Fruit fly (Drosophila melanogaster) whole organism, prepupa: Measurements from ENCODE around the gene temp.

ENCODE experiments used
- Blimp-1 ChIP-seq: fragments of 200-800 bp; sonication (Bioruptor generic); optimal IDR thresholded peaks from 3 replicates; lab custom pipeline; 2017; ENCODE audit warnings: missing biosample characterization, missing genetic modification characterization, mild to moderate bottlenecking, moderate library complexity, missing genetic modification reagents
- CG10669 ChIP-seq: fragments of 200-800 bp; sonication (Bioruptor generic); optimal IDR thresholded peaks from 3 replicates; lab custom pipeline; 2018; ENCODE audit warnings: missing biosample characterization, mild to moderate bottlenecking, missing genetic modification characterization, moderate library complexity
- CG11762 ChIP-seq: fragments of 200-800 bp; sonication (Bioruptor generic); optimal IDR thresholded peaks from 3 replicates; lab custom pipeline; 2016; ENCODE audit warnings: missing biosample characterization, missing genetic modification characterization; ENCODE audit not compliant: insufficient read depth
- CG15336 ChIP-seq: fragments of 200-800 bp; sonication (Bioruptor generic); IDR thresholded peaks from 2 replicates; pipeline ENCODE4 v1.3.6; 2022; ENCODE audit warnings: missing biosample characterization, missing genetic modification characterization
- CG1621 ChIP-seq: fragments of 200-800 bp; sonication (Bioruptor generic); optimal IDR thresholded peaks from 3 replicates; lab custom pipeline; 2018; ENCODE audit warnings: missing biosample characterization, mild to moderate bottlenecking, missing genetic modification characterization
- CG16779 ChIP-seq: fragments of 200-800 bp; sonication (Bioruptor generic); optimal IDR thresholded peaks from 3 replicates; lab custom pipeline; 2017; ENCODE audit warnings: missing biosample characterization, mild to moderate bottlenecking, missing genetic modification characterization
- CG3032 ChIP-seq: fragments of 200-800 bp; optimal IDR thresholded peaks from 2 replicates; lab custom pipeline; 2019; ENCODE audit warnings: missing biosample characterization, mild to moderate bottlenecking, missing genetic modification characterization, moderate library complexity
- CG31627 ChIP-seq: fragments of 200-800 bp; sonication (Bioruptor generic); optimal IDR thresholded peaks from 3 replicates; lab custom pipeline; 2016; ENCODE audit warnings: missing biosample characterization, missing genetic modification characterization
- CG32006 ChIP-seq: fragments of 200-800 bp; sonication (Bioruptor generic); optimal IDR thresholded peaks from 3 replicates; lab custom pipeline; 2017; ENCODE audit warnings: missing biosample characterization, mild to moderate bottlenecking, missing genetic modification characterization
- CG34406 ChIP-seq: fragments of 200-800 bp; sonication (Bioruptor generic); optimal IDR thresholded peaks from 3 replicates; lab custom pipeline; 2016; ENCODE audit warnings: missing biosample characterization, missing genetic modification characterization
- CG3919 ChIP-seq: fragments of 200-800 bp; sonication (Bioruptor generic); optimal IDR thresholded peaks from 3 replicates; lab custom pipeline; 2016; ENCODE audit warnings: missing biosample characterization, missing genetic modification characterization
- CG4318 ChIP-seq: fragments of 200-800 bp; sonication (Bioruptor generic); optimal IDR thresholded peaks from 3 replicates; lab custom pipeline; 2017; ENCODE audit warnings: missing biosample characterization, mild to moderate bottlenecking, missing genetic modification characterization
- CG6808 ChIP-seq: fragments of 200-800 bp; sonication (Bioruptor generic); optimal IDR thresholded peaks from 3 replicates; lab custom pipeline; 2017; ENCODE audit warnings: missing biosample characterization, missing genetic modification characterization, mild to moderate bottlenecking, moderate library complexity, missing genetic modification reagents
- CG7368 ChIP-seq: fragments of 200-800 bp; sonication (Bioruptor generic); optimal IDR thresholded peaks from 3 replicates; lab custom pipeline; 2016; ENCODE audit warnings: missing biosample characterization, missing genetic modification characterization
- CG8119 ChIP-seq: fragments of 200-800 bp; sonication (Bioruptor generic); IDR thresholded peaks from 3 replicates; pipeline ENCODE4 v1.3.6; 2022; ENCODE audit warnings: missing biosample characterization, missing genetic modification characterization
- CG8319 ChIP-seq: fragments of 200-800 bp; sonication (Bioruptor generic); optimal IDR thresholded peaks from 3 replicates; lab custom pipeline; 2016; ENCODE audit warnings: missing biosample characterization, missing genetic modification characterization
- CG8632 ChIP-seq: fragments of 200-800 bp; sonication (Bioruptor generic); optimal IDR thresholded peaks from 3 replicates; lab custom pipeline; 2016; ENCODE audit warnings: missing biosample characterization, missing genetic modification characterization
- CG9139 ChIP-seq: fragments of 200-800 bp; sonication (Bioruptor generic); optimal IDR thresholded peaks from 3 replicates; lab custom pipeline; 2017; ENCODE audit warnings: missing biosample characterization, mild to moderate bottlenecking, missing genetic modification characterization
- Eip75B ChIP-seq: fragments of 200-800 bp; sonication (Bioruptor generic); optimal IDR thresholded peaks from 3 replicates; lab custom pipeline; 2016; ENCODE audit warnings: missing biosample characterization, missing genetic modification characterization
- Eip78C ChIP-seq: fragments of 200-800 bp; sonication (Bioruptor generic); peaks from one replicate; lab custom pipeline; 2016; ENCODE audit warnings: missing biosample characterization, missing genetic modification characterization
- Ets21C ChIP-seq: fragments of 200-800 bp; sonication (Bioruptor generic); optimal IDR thresholded peaks from 3 replicates; lab custom pipeline; 2016; ENCODE audit warnings: missing biosample characterization, missing genetic modification characterization
- Ets96B ChIP-seq: fragments of 200-800 bp; optimal IDR thresholded peaks from 2 replicates; lab custom pipeline; 2019; ENCODE audit warnings: missing biosample characterization, mild to moderate bottlenecking, missing genetic modification characterization, moderate library complexity
- Hr38 ChIP-seq: sonication (Bioruptor generic); optimal IDR thresholded peaks from 2 replicates; lab custom pipeline; 2016; ENCODE audit warnings: missing biosample characterization, missing genetic modification characterization
- Hr39 ChIP-seq: fragments of 200-800 bp; sonication (Bioruptor generic); optimal IDR thresholded peaks from 2 replicates; lab custom pipeline; 2016; ENCODE audit warnings: missing biosample characterization, missing genetic modification characterization
- Hr4 ChIP-seq: fragments of 200-800 bp; sonication (Bioruptor generic); optimal IDR thresholded peaks from 3 replicates; lab custom pipeline; 2016; ENCODE audit warnings: missing biosample characterization, missing genetic modification characterization
- Lpt ChIP-seq: fragments of 200-800 bp; sonication (Bioruptor generic); optimal IDR thresholded peaks from 3 replicates; lab custom pipeline; 2016; ENCODE audit warnings: missing biosample characterization, missing genetic modification characterization
- OdsH ChIP-seq: fragments of 200-800 bp; sonication (Bioruptor generic); optimal IDR thresholded peaks from 3 replicates; lab custom pipeline; 2016; ENCODE audit warnings: missing biosample characterization, missing genetic modification characterization
- Smox ChIP-seq: fragments of 200-800 bp; sonication (Bioruptor generic); optimal IDR thresholded peaks from 3 replicates; lab custom pipeline; 2016; ENCODE audit warnings: missing biosample characterization, missing genetic modification characterization
- Sox14 ChIP-seq: fragments of 200-800 bp; sonication (Bioruptor generic); optimal IDR thresholded peaks from 3 replicates; lab custom pipeline; 2016; ENCODE audit warnings: missing biosample characterization, missing genetic modification characterization
- Sox15 ChIP-seq: fragments of 200-800 bp; sonication (Bioruptor generic); optimal IDR thresholded peaks from 3 replicates; lab custom pipeline; 2016; ENCODE audit warnings: missing biosample characterization, missing genetic modification characterization
- achi ChIP-seq: fragments of 200-800 bp; sonication (Bioruptor generic); optimal IDR thresholded peaks from 3 replicates; lab custom pipeline; 2016; ENCODE audit warnings: missing biosample characterization, missing genetic modification characterization
- acj6 ChIP-seq: fragments of 200-800 bp; sonication (Bioruptor generic); optimal IDR thresholded peaks from 3 replicates; lab custom pipeline; 2016; ENCODE audit warnings: missing biosample characterization, missing genetic modification characterization
- cyc ChIP-seq: fragments of 200-800 bp; sonication (Bioruptor generic); optimal IDR thresholded peaks from 3 replicates; lab custom pipeline; 2016; ENCODE audit warnings: missing biosample characterization, missing genetic modification characterization
- dsx ChIP-seq: fragments of 200-800 bp; optimal IDR thresholded peaks from 3 replicates; lab custom pipeline; 2019; ENCODE audit warnings: missing biosample characterization, mild to moderate bottlenecking, missing genetic modification characterization, moderate library complexity; ENCODE audit not compliant: poor library complexity, severe bottlenecking
- eg ChIP-seq: fragments of 200-800 bp; sonication (Bioruptor generic); IDR thresholded peaks from 3 replicates; pipeline ENCODE4 v1.3.6; 2022; ENCODE audit warnings: missing biosample characterization, missing genetic modification characterization
- esn ChIP-seq: fragments of 200-800 bp; sonication (Bioruptor generic); optimal IDR thresholded peaks from 2 replicates; lab custom pipeline; 2016; ENCODE audit warnings: missing biosample characterization, mild to moderate bottlenecking, missing genetic modification characterization, moderate library complexity
- fd59A ChIP-seq: fragments of 200-800 bp; sonication (Bioruptor generic); optimal IDR thresholded peaks from 2 replicates; lab custom pipeline; 2017; ENCODE audit warnings: missing biosample characterization, mild to moderate bottlenecking, missing genetic modification characterization, missing genetic modification reagents
- fd85E ChIP-seq: fragments of 200-800 bp; sonication (Bioruptor generic); optimal IDR thresholded peaks from 3 replicates; lab custom pipeline; 2016; ENCODE audit warnings: missing biosample characterization, missing genetic modification characterization
- fkh ChIP-seq: fragments of 200-800 bp; sonication (Bioruptor generic); optimal IDR thresholded peaks from 3 replicates; lab custom pipeline; 2017; ENCODE audit warnings: missing biosample characterization, mild to moderate bottlenecking, missing genetic modification characterization, moderate library complexity
- lz ChIP-seq: fragments of 200-800 bp; sonication (Bioruptor generic); optimal IDR thresholded peaks from 3 replicates; lab custom pipeline; 2016; ENCODE audit warnings: missing biosample characterization, missing genetic modification characterization
- pdm3 ChIP-seq: fragments of 200-800 bp; sonication (Bioruptor generic); optimal IDR thresholded peaks from 3 replicates; lab custom pipeline; 2016; ENCODE audit warnings: missing biosample characterization, missing genetic modification characterization
- salr ChIP-seq, 2 experiments: fragments of 200-800 bp; sonication (Bioruptor generic); optimal IDR thresholded peaks; 3 replicates each; lab custom pipeline; 2016 to 2018; ENCODE audit warnings: missing biosample characterization in 2 of 2, missing genetic modification characterization in 2 of 2, mild to moderate bottlenecking in 1 of 2
- spab ChIP-seq: fragments of 200-800 bp; sonication (Bioruptor generic); optimal IDR thresholded peaks from 2 replicates; lab custom pipeline; 2017; ENCODE audit warnings: missing biosample characterization, mild to moderate bottlenecking, missing genetic modification characterization, missing genetic modification reagents
- ss ChIP-seq, 2 experiments: fragments of 200-800 bp; sonication (Bioruptor generic); optimal IDR thresholded peaks; 2 replicates in 1 of 2; 3 replicates in 1 of 2; lab custom pipeline; 2017 to 2018; ENCODE audit warnings: mild to moderate bottlenecking in 2 of 2, missing biosample characterization in 2 of 2, missing genetic modification characterization in 2 of 2, moderate library complexity in 1 of 2
- vri ChIP-seq: fragments of 200-800 bp; sonication (Bioruptor generic); optimal IDR thresholded peaks from 3 replicates; lab custom pipeline; 2016; ENCODE audit warnings: missing biosample characterization, mild to moderate bottlenecking, missing genetic modification characterization

temp gene

DNA sequence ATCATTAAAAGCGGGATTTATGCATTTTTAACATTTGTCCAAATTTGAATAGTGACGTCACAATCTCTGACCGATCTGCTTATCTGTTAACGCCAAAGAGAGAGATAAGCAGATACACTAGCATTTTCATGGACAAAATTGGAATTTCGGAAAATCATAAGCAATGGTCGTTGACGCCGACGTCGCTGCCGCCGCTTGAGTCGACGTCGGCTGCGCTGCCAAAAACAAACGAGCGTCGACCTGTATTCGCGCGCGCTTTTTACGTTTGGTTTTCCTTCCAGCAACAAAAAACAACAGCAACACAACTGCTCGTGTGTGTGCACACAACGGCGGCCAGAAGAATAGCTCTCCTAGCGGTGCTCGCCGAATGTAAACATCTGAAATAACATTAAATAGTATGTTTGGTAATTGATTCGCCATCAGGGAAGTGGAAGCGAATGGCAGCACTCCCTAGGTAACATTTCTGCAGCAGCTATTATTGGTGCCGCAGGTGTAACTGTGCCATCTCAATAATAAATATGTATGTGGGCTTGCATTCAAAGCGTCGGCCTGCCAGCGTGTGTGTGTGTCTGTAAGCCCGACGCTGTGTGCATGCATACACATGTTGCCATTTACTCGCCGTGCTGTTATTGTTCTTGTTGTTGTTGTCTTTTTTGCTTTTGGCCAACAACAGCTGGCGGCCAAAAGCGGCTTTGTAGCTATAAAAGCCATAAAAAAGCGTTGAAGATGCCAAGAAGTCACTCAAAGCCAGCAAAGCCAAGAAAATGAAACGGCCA, 38.2 kb upstream of the temp start (continued):
- peak; percentile 99 for TF ChIP-seq Sox15 (GFP tag; lab: Kevin White, UChicago)
- peak; percentile 99 for TF ChIP-seq CG10669
- TF ChIP-seq ss (GFP tag; optimal IDR thresholded peaks at IDR 0.05; lab: Kevin White, UChicago) = peak; percentile 96 to 99
- TF ChIP-seq CG34406 = peak; percentile 99
- TF ChIP-seq CG3032 = peak; percentile 98
- TF ChIP-seq CG8319 (GFP tag; lab: Kevin White, UChicago) = peak; percentile 97
- TF ChIP-seq CG31627 (GFP tag; lab: Kevin White, UChicago) = peak; percentile 99
- peak; percentile 99 for TF ChIP-seq eg (GFP tag; lab: Robert Waterston, UW)
- TF ChIP-seq CG8632 (GFP tag; lab: Kevin White, UChicago) = peak; percentile 99
- peak; percentile 97 for TF ChIP-seq CG9139
- TF ChIP-seq Ets96B = peak; percentile 99
- TF ChIP-seq pdm3 = peak; percentile 99
- TF ChIP-seq CG8119 = peak; percentile 100
- peak; percentile 99 for TF ChIP-seq CG32006
- TF ChIP-seq fkh (GFP tag; lab: Kevin White, UChicago) = peak; percentile 85
- peak; percentile 98 for TF ChIP-seq dsx (GFP tag; lab: Kevin White, UChicago)
- peak; percentile 98 for TF ChIP-seq CG3919 (GFP tag; lab: Kevin White, UChicago)

DNA sequence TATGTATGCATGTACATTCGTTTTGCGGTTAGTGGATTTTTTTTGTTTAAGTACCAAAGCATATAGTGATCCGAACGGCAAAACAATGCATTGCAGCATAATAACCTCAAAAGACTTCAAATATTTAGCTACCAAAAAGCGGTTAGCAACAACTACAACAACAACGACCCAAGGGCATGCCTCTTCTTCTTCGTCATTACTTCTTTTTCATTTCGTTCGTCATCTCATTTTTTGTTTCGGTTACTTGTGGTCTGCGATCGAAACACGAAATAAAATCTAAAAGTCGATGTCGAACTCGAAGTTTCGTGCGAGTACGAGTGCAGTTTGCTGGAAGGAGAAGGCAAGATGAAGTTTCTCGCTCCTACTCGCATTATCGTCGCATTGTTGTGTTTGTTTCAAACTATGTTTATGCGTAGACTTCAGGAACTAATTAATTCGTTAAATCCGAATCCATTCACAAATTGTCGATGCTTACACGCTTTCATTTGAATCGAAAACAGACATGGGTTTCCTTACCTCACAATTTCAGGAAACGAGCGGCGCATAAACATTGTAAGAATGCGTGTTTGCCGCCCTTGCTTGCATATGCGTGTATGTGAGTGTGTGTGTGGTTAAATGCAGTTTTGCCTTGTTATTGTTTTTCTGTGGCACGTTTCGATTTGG, 36.5 kb upstream of the temp start:
- TF ChIP-seq CG32006 = peak; percentile 84
- peak; percentile 93 for TF ChIP-seq Ets96B
- TF ChIP-seq CG15336 (GFP tag; lab: Robert Waterston, UW) = peak; percentile 90
- TF ChIP-seq CG16779 = peak; percentile 89
- peak; percentile 88 for TF ChIP-seq Smox
- TF ChIP-seq Sox14 = peak; percentile 92
- peak; percentile 80 for TF ChIP-seq Hr4
- TF ChIP-seq Sox15 (GFP tag; lab: Kevin White, UChicago) = peak; percentile 70
- TF ChIP-seq achi (GFP tag; lab: Kevin White, UChicago) = peak; percentile 87
- peak; percentile 93 for TF ChIP-seq pdm3
- peak; percentile 93 for TF ChIP-seq CG1621
- TF ChIP-seq eg (GFP tag; lab: Robert Waterston, UW) = peak; percentile 94
- TF ChIP-seq CG11762 (GFP tag; lab: Kevin White, UChicago) = peak; percentile 85
- peak; percentile 95 for TF ChIP-seq Eip75B (GFP tag; lab: Kevin White, UChicago)
- TF ChIP-seq fd59A (GFP tag; lab: Kevin White, UChicago) = peak; percentile 84
- peak; percentile 95 for TF ChIP-seq CG10669
- TF ChIP-seq acj6 (GFP tag; lab: Kevin White, UChicago) = peak; percentile 90
- TF ChIP-seq CG34406 = peak; percentile 89
- TF ChIP-seq lz (GFP tag; lab: Kevin White, UChicago) = peak; percentile 92
- TF ChIP-seq CG6808 (GFP tag; lab: Kevin White, UChicago) = peak; percentile 85
- peak; percentile 77 for TF ChIP-seq Blimp-1 (GFP tag; lab: Kevin White, UChicago)
- TF ChIP-seq dsx (GFP tag; lab: Kevin White, UChicago) = peak; percentile 95
- TF ChIP-seq fkh (GFP tag; lab: Kevin White, UChicago) = peak; percentile 44
- peak; percentile 84 for TF ChIP-seq Ets21C
- TF ChIP-seq ss (GFP tag; optimal IDR thresholded peaks at IDR 0.05; lab: Kevin White, UChicago) = peak; percentile 95
- TF ChIP-seq esn = peak; percentile 94
- TF ChIP-seq CG9139 = peak; percentile 83
- peak; percentile 79 to 91 for TF ChIP-seq salr (GFP tag; optimal IDR thresholded peaks at IDR 0.05; lab: Kevin White, UChicago)
- TF ChIP-seq Hr38 (GFP tag; lab: Kevin White, UChicago) = no peak
- TF ChIP-seq cyc (GFP tag; lab: Kevin White, UChicago) = peak; percentile 94
- peak; percentile 86 for TF ChIP-seq CG8319 (GFP tag; lab: Kevin White, UChicago)
- TF ChIP-seq spab = peak; percentile 85
- TF ChIP-seq CG4318 (GFP tag; lab: Kevin White, UChicago) = peak; percentile 63
- peak; percentile 85 for TF ChIP-seq Lpt
- TF ChIP-seq Hr39 (GFP tag; lab: Kevin White, UChicago) = peak; percentile 89
- TF ChIP-seq Eip78C = peak; percentile 99
- peak; percentile 89 for TF ChIP-seq OdsH
- peak; percentile 87 for TF ChIP-seq fd85E (GFP tag; lab: Kevin White, UChicago)
- peak; percentile 93 for TF ChIP-seq vri (GFP tag; lab: Kevin White, UChicago)
- peak; percentile 96 for TF ChIP-seq CG7368 (GFP tag; lab: Kevin White, UChicago)
